Worm (Caenorhabditis elegans) whole organism, L1 larva: ENCODE data around the gene ZK721.4.
"Not testable (repeated sequence)": the region's sequence is repeated elsewhere in the genome, so short reads cannot be mapped to it uniquely, and the experiment has no call there.

Experiments
- C16A3.4 ChIP-seq: fragments of 150-350 bp; optimal IDR thresholded peaks from 2 replicates; lab custom pipeline; 2014; ENCODE audit warnings: missing biosample characterization, missing genetic modification characterization
- aha-1 ChIP-seq: fragments of 150-350 bp; optimal IDR thresholded peaks from 2 replicates; lab custom pipeline; 2014; ENCODE audit warnings: missing biosample characterization, missing genetic modification characterization
- ama-1 ChIP-seq: fragments of 150-350 bp; optimal IDR thresholded peaks from 2 replicates; lab custom pipeline; 2014
- blmp-1 ChIP-seq: fragments of 150-350 bp; optimal IDR thresholded peaks from 2 replicates; lab custom pipeline; 2014; ENCODE audit warnings: missing biosample characterization, missing genetic modification characterization
- ceh-63 ChIP-seq: fragments of 200-800 bp; sonication (Bioruptor generic); optimal IDR thresholded peaks from 2 replicates; lab custom pipeline; 2018; ENCODE audit warnings: mild to moderate bottlenecking, missing genetic modification characterization, missing compliant biosample characterization
- ceh-82 ChIP-seq, 3 experiments: fragments of 150-350 bp in 1 of 3; sonication (generic microtip) in 2 of 3; optimal IDR thresholded peaks; 2 replicates each; lab custom pipeline; 2014 to 2017; ENCODE audit warnings: missing biosample characterization in 3 of 3, missing genetic modification characterization in 3 of 3
- ceh-90 ChIP-seq: sonication (generic microtip); optimal IDR thresholded peaks from 2 replicates; lab custom pipeline; 2016; ENCODE audit warnings: missing genetic modification characterization, missing compliant biosample characterization
- dpl-1 ChIP-seq, 3 experiments: fragments of 150-350 bp in 2 of 3; sonication (generic microtip) in 1 of 3; optimal IDR thresholded peaks; 2 replicates each; lab custom pipeline; 2014 to 2017; ENCODE audit warnings: missing biosample characterization in 3 of 3, missing genetic modification characterization in 3 of 3, missing genetic modification reagents in 3 of 3
- efl-1 ChIP-seq, 4 experiments: fragments of 150-350 bp; optimal IDR thresholded peaks in 3 of 4; peaks in 1 of 4; 1 replicate in 1 of 4; 2 replicates in 3 of 4; lab custom pipeline; 2014; ENCODE audit warnings: missing biosample characterization in 2 of 4, missing genetic modification characterization in 2 of 4, missing genetic modification reagents in 2 of 4
- efl-3 ChIP-seq: fragments of 200-800 bp; sonication (Bioruptor generic); optimal IDR thresholded peaks from 2 replicates; lab custom pipeline; 2018; ENCODE audit warnings: mild to moderate bottlenecking, missing genetic modification characterization, missing compliant biosample characterization
- ets-5 ChIP-seq: fragments of 200-800 bp; sonication (Bioruptor generic); IDR thresholded peaks from 2 replicates; pipeline ENCODE4 v1.3.6; 2022; ENCODE audit warnings: missing genetic modification characterization, missing compliant biosample characterization
- fkh-10 ChIP-seq: sonication (generic microtip); optimal IDR thresholded peaks from 2 replicates; lab custom pipeline; 2017; ENCODE audit warnings: missing biosample characterization, missing genetic modification reagents, missing genetic modification characterization
- fkh-8 ChIP-seq: sonication (generic microtip); optimal IDR thresholded peaks from 2 replicates; lab custom pipeline; 2016; ENCODE audit warnings: mild to moderate bottlenecking, missing genetic modification characterization, missing compliant biosample characterization
- hlh-4 ChIP-seq: sonication (generic microtip); optimal IDR thresholded peaks from 2 replicates; lab custom pipeline; 2016; ENCODE audit warnings: mild to moderate bottlenecking, missing genetic modification characterization, missing compliant biosample characterization
- lin-14 ChIP-seq: fragments of 200-800 bp; sonication (Bioruptor generic); optimal IDR thresholded peaks from 2 replicates; lab custom pipeline; 2018; ENCODE audit warnings: mild to moderate bottlenecking, missing genetic modification characterization, moderate library complexity, missing compliant biosample characterization
- lin-15B ChIP-seq: fragments of 150-350 bp; sonication (generic microtip); optimal IDR thresholded peaks from 3 replicates; lab custom pipeline; 2014; ENCODE audit warnings: missing biosample characterization, missing genetic modification characterization
- lin-35 ChIP-seq, 2 experiments: fragments of 150-350 bp; optimal IDR thresholded peaks; 2 replicates each; lab custom pipeline; 2014; ENCODE audit warnings: missing biosample characterization in 2 of 2, missing genetic modification characterization in 2 of 2, missing genetic modification reagents in 2 of 2
- lsy-2 ChIP-seq, 2 experiments: fragments of 150-350 bp; optimal IDR thresholded peaks; 2 replicates each; lab custom pipeline; 2014; ENCODE audit warnings: missing biosample characterization in 2 of 2, missing genetic modification characterization in 2 of 2
- mef-2 ChIP-seq: fragments of 150-350 bp; optimal IDR thresholded peaks from 2 replicates; lab custom pipeline; 2014; ENCODE audit warnings: missing biosample characterization, missing genetic modification characterization
- mep-1 ChIP-seq: fragments of 150-350 bp; optimal IDR thresholded peaks from 2 replicates; lab custom pipeline; 2014; ENCODE audit warnings: missing biosample characterization, missing genetic modification characterization
- nhr-12 ChIP-seq: sonication (generic microtip); optimal IDR thresholded peaks from 2 replicates; lab custom pipeline; 2017; ENCODE audit warnings: missing biosample characterization, missing genetic modification characterization
- nhr-20 ChIP-seq: sonication (generic microtip); optimal IDR thresholded peaks from 2 replicates; lab custom pipeline; 2016; ENCODE audit warnings: mild to moderate bottlenecking, missing genetic modification characterization, missing compliant biosample characterization
- nhr-237 ChIP-seq: fragments of 150-350 bp; optimal IDR thresholded peaks from 2 replicates; lab custom pipeline; 2014; ENCODE audit warnings: missing biosample characterization, missing genetic modification characterization
- nhr-71 ChIP-seq: sonication (generic microtip); optimal IDR thresholded peaks from 2 replicates; lab custom pipeline; 2016; ENCODE audit warnings: mild to moderate bottlenecking, missing genetic modification characterization, moderate library complexity, missing compliant biosample characterization
- nhr-76 ChIP-seq: sonication (generic microtip); optimal IDR thresholded peaks from 2 replicates; lab custom pipeline; 2017; ENCODE audit warnings: missing biosample characterization, missing genetic modification characterization
- nhr-77 ChIP-seq: fragments of 150-350 bp; optimal IDR thresholded peaks from 2 replicates; lab custom pipeline; 2014; ENCODE audit warnings: missing biosample characterization, missing genetic modification characterization
- nhr-85 ChIP-seq: sonication (generic microtip); peaks from one replicate; lab custom pipeline; 2016; ENCODE audit warnings: missing genetic modification characterization, inconsistent platforms, missing compliant biosample characterization
- skn-1 ChIP-seq: fragments of 150-350 bp; optimal IDR thresholded peaks from 2 replicates; lab custom pipeline; 2014; ENCODE audit warnings: missing biosample characterization, missing genetic modification characterization
- snpc-4 ChIP-seq: fragments of 150-350 bp; optimal IDR thresholded peaks from 2 replicates; lab custom pipeline; 2014; ENCODE audit warnings: missing biosample characterization, missing genetic modification characterization
- snu-23 ChIP-seq: sonication (generic microtip); optimal IDR thresholded peaks from 2 replicates; lab custom pipeline; 2016; ENCODE audit warnings: missing genetic modification characterization, missing compliant biosample characterization
- sptf-1 ChIP-seq: fragments of 150-350 bp; optimal IDR thresholded peaks from 2 replicates; lab custom pipeline; 2014; ENCODE audit warnings: missing biosample characterization, missing genetic modification characterization
- swsn-7 ChIP-seq: sonication (generic microtip); optimal IDR thresholded peaks from 2 replicates; lab custom pipeline; 2016; ENCODE audit warnings: missing genetic modification characterization, missing compliant biosample characterization
- unc-86 ChIP-seq: sonication (generic microtip); optimal IDR thresholded peaks from 2 replicates; lab custom pipeline; 2016; ENCODE audit warnings: missing genetic modification characterization, missing compliant biosample characterization
- vab-15 ChIP-seq: sonication (generic microtip); optimal IDR thresholded peaks from 2 replicates; lab custom pipeline; 2017; ENCODE audit warnings: missing genotype, mild to moderate bottlenecking, missing genetic modification characterization, missing compliant biosample characterization
- xbp-1 ChIP-seq: sonication (generic microtip); optimal IDR thresholded peaks from 2 replicates; lab custom pipeline; 2016; ENCODE audit warnings: missing genetic modification characterization, missing compliant biosample characterization
- zag-1 ChIP-seq: fragments of 150-350 bp; optimal IDR thresholded peaks from 2 replicates; lab custom pipeline; 2014; ENCODE audit warnings: missing biosample characterization, missing genetic modification characterization
- ztf-4 ChIP-seq: fragments of 150-350 bp; optimal IDR thresholded peaks from 2 replicates; lab custom pipeline; 2014; ENCODE audit warnings: missing biosample characterization, missing genetic modification characterization

The ZK721.4 gene

ce11 chrX:8778558-8778957 is at the start of gene ZK721.4:
TSS of gene ZK721.4 (plus strand) at chrX:8778858.
- TF ChIP-seq ceh-63 (GFP tag; lab: Kevin White, UChicago), result no peak
- no peak for TF ChIP-seq sptf-1 (tag; lab: Kevin White, UChicago)
- TF ChIP-seq nhr-237 (tag; lab: Kevin White, UChicago), result no peak
- no peak for TF ChIP-seq dpl-1 (GFP tag; optimal IDR thresholded peaks at IDR 0.05; lab: Kevin White, UChicago)
- TF ChIP-seq ama-1 (lab: Kevin White, UChicago), result no peak
- no peak for TF ChIP-seq ets-5
- no peak for TF ChIP-seq nhr-77 (tag; lab: Kevin White, UChicago)
- TF ChIP-seq mep-1 (tag; lab: Kevin White, UChicago), result no peak
- TF ChIP-seq nhr-76 (tag; lab: Kevin White, UChicago), result no peak

- TF ChIP-seq ztf-4 (tag; lab: Kevin White, UChicago); ceh-90; snpc-4 (tag; lab: Kevin White, UChicago): not testable (repeated sequence)
- TF ChIP-seq, all 84 proteins: peak for 0; not testable (repeated sequence) for 84
Measured at ce11 chrX:8731822-8732221, 46.8 kb upstream of the ZK721.4 start, which contains the start of gene M02D8.6. TSS of gene M02D8.6 (minus strand) at chrX:8731922.

ce11 chrX:8736965-8737464 is 41.6 kb upstream of the ZK721.4 start, which contains the start of gene M02D8.3:
TSS of gene M02D8.3 (minus strand) at chrX:8737015.
- TF ChIP-seq ceh-82 (tag; optimal IDR thresholded peaks at IDR 0.05; lab: Kevin White, UChicago), result no peak
- TF ChIP-seq skn-1 (tag; lab: Kevin White, UChicago), result peak; percentile 25
- peak; percentile 9 for TF ChIP-seq nhr-71 (tag; lab: Kevin White, UChicago)
- no peak for TF ChIP-seq nhr-12 (tag; lab: Kevin White, UChicago)
- peak; percentile 60 to 78 (median 68) for TF ChIP-seq dpl-1 (GFP tag; optimal IDR thresholded peaks at IDR 0.05; lab: Kevin White, UChicago)
- TF ChIP-seq nhr-20, result peak; percentile 31
- TF ChIP-seq C16A3.4 (tag; lab: Kevin White, UChicago), result peak; percentile 29
- peak in 1 of 2 experiments; percentile 43 for TF ChIP-seq lsy-2 (tag; optimal IDR thresholded peaks at IDR 0.05; lab: Kevin White, UChicago)
- TF ChIP-seq unc-86, result no peak
- TF ChIP-seq zag-1 (tag; lab: Kevin White, UChicago), result no peak
- peak; percentile 21 for TF ChIP-seq mep-1 (tag; lab: Kevin White, UChicago)
- TF ChIP-seq nhr-77 (tag; lab: Kevin White, UChicago), result no peak
- TF ChIP-seq aha-1 (tag; lab: Kevin White, UChicago), result no peak
- no peak for TF ChIP-seq fkh-10 (GFP tag; lab: Kevin White, UChicago)
- TF ChIP-seq fkh-8 (tag; lab: Kevin White, UChicago), result no peak
- no peak for TF ChIP-seq vab-15 (tag; lab: Kevin White, UChicago)
- no peak for TF ChIP-seq swsn-7 (tag; lab: Kevin White, UChicago)
- TF ChIP-seq xbp-1, result peak; percentile 7
- TF ChIP-seq hlh-4 (tag; lab: Kevin White, UChicago), result no peak
- TF ChIP-seq nhr-76 (tag; lab: Kevin White, UChicago), result no peak
- TF ChIP-seq lin-15B (tag; lab: Kevin White, UChicago), result no peak
- peak; percentile 80 for TF ChIP-seq lin-14 (GFP tag; lab: Kevin White, UChicago)
- peak; percentile 21 to 82 for TF ChIP-seq lin-35 (GFP tag; optimal IDR thresholded peaks at IDR 0.05; lab: Kevin White, UChicago)
- peak; percentile 28 for TF ChIP-seq snu-23 (GFP tag; lab: Kevin White, UChicago)
- no peak for TF ChIP-seq efl-3 (GFP tag; lab: Kevin White, UChicago)
- TF ChIP-seq ama-1 (lab: Kevin White, UChicago), result no peak
- TF ChIP-seq blmp-1 (tag; lab: Kevin White, UChicago), result peak; percentile 64
- TF ChIP-seq efl-1 (optimal IDR thresholded peaks at IDR 0.05; lab: Kevin White, UChicago), result peak; percentile 44 to 63
- TF ChIP-seq efl-1 (GFP tag; optimal IDR thresholded peaks at IDR 0.05 in 1 of 2; lab: Kevin White, UChicago), result peak; percentile 67 to 84
- TF ChIP-seq ztf-4 (tag; lab: Kevin White, UChicago), result no peak
- TF ChIP-seq mef-2 (tag; lab: Kevin White, UChicago), result no peak

ce11 chrX:8737801-8738200 is 40.9 kb upstream of the ZK721.4 start:
- peak; percentile 68 for TF ChIP-seq blmp-1 (tag; lab: Kevin White, UChicago)
- TF ChIP-seq nhr-85 (tag; lab: Kevin White, UChicago), result peak; percentile 58
- TF ChIP-seq nhr-237 (tag; lab: Kevin White, UChicago), result no peak
